Fruit fly (Drosophila melanogaster): Measurements from ENCODE around the gene LManII.
A peak's percentile ranks its signal among the peaks of the same experiment; 100 is the strongest.

LManII gene

DNA sequence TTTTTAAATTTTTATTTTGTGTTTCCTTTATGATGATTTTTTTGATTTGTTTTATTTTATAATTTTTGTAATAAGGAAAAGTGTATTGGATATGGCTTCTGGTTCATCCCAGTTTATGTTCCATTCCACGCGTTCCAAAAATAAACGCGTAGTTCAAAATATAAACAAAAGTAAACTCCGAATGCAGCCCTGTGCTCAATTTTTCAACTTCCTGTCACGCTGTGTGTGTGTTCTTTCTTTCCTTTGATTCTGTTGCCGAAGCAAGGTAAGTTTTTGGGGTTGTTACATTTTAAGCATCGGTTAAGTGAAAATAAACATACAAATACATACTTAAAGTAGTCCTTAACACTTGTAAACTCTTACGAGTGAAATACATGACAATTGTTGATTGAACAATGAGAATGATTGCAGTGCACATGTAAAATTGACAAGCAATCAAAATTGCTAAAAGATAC lies 49.3 kb upstream of the LManII start, which contains the start of the genes Ip259 and RpS27A (continued):
- TF ChIP-seq CG12769 (tag; optimal IDR thresholded peaks at IDR 0.05) = no peak
- peak; percentile 92 for TF ChIP-seq ci (GFP tag; IDR thresholded peaks at IDR 0.05)
- TF ChIP-seq sr (GFP tag; IDR thresholded peaks at IDR 0.05) = no peak; the same call in 1 of the 3 replicates
- no peak for TF ChIP-seq ato (GFP tag; IDR thresholded peaks at IDR 0.05; ENCODE audit: partially characterized antibody)
- peak; percentile 93 for TF ChIP-seq caup (GFP tag; optimal IDR thresholded peaks at IDR 0.05; ENCODE audit: severe bottlenecking)
- TF ChIP-seq unc-4 (GFP tag; IDR thresholded peaks at IDR 0.05; ENCODE audit: partially characterized antibody) = no peak
- no peak for TF ChIP-seq ftz-f1 (GFP tag; optimal IDR thresholded peaks at IDR 0.05)
- peak; percentile 74 for TF ChIP-seq Lhr (GFP tag; optimal IDR thresholded peaks at IDR 0.05)
- peak; percentile 69 for TF ChIP-seq CG7928 (GFP tag; optimal IDR thresholded peaks at IDR 0.05)
- TF ChIP-seq CG6813 (GFP tag; optimal IDR thresholded peaks at IDR 0.05) = peak; percentile 83
- peak; percentile 40 for TF ChIP-seq org-1 (GFP tag; optimal IDR thresholded peaks at IDR 0.05)
- TF ChIP-seq CG2875 (GFP tag; optimal IDR thresholded peaks at IDR 0.05) = peak; percentile 56
- TF ChIP-seq cg (GFP tag; optimal IDR thresholded peaks at IDR 0.05) = no peak
- peak; percentile 50 for TF ChIP-seq pho (GFP tag; optimal IDR thresholded peaks at IDR 0.05)
- TF ChIP-seq Rfx (GFP tag; IDR thresholded peaks at IDR 0.05) = peak; percentile 86; the same call in 1 of the 2 replicates
- TF ChIP-seq CG9932 (GFP tag; IDR thresholded peaks at IDR 0.05) = no peak
- TF ChIP-seq ind (GFP tag; optimal IDR thresholded peaks at IDR 0.05) = no peak
- TF ChIP-seq ewg (GFP tag; optimal IDR thresholded peaks at IDR 0.05) = peak; percentile 64
- TF ChIP-seq cato (GFP tag; optimal IDR thresholded peaks at IDR 0.05; ENCODE audit: borderline replicate concordance) = peak; percentile 36
- TF ChIP-seq Nf-YB (GFP tag; optimal IDR thresholded peaks at IDR 0.05) = peak; percentile 58
- TF ChIP-seq Usf (GFP tag; optimal IDR thresholded peaks at IDR 0.05) = peak; percentile 78
- TF ChIP-seq stwl (tag; optimal IDR thresholded peaks at IDR 0.05) = peak; percentile 30
- TF ChIP-seq Sox100B (GFP tag; optimal IDR thresholded peaks at IDR 0.05) = peak; percentile 66
- no peak for TF ChIP-seq CG11696 (GFP tag; IDR thresholded peaks at IDR 0.05)
- peak; percentile 57 for TF ChIP-seq lmd (GFP tag; IDR thresholded peaks at IDR 0.05)
- peak in 1 of 2 experiments; percentile 47 for TF ChIP-seq crp (GFP tag; optimal IDR thresholded peaks at IDR 0.05)
- no peak; the same call in 1 of the 3 replicates for TF ChIP-seq Mrtf (GFP tag; IDR thresholded peaks at IDR 0.05)
- TF ChIP-seq disco-r (GFP tag; optimal IDR thresholded peaks at IDR 0.05) = peak; percentile 43
- TF ChIP-seq CG4424 (GFP tag; optimal IDR thresholded peaks at IDR 0.05) = peak; percentile 70
- TF ChIP-seq Oaz (GFP tag; IDR thresholded peaks at IDR 0.05) = 0 out of 2 replicates have a peak, but pooled peaks have one; percentile 23
- peak; percentile 71 for TF ChIP-seq tio (GFP tag; optimal IDR thresholded peaks at IDR 0.05)
- no peak for TF ChIP-seq tup (GFP tag; optimal IDR thresholded peaks at IDR 0.05)
- peak; percentile 99 for TF ChIP-seq CG30020 (tag; optimal IDR thresholded peaks at IDR 0.05)
- TF ChIP-seq bigmax (GFP tag; optimal IDR thresholded peaks at IDR 0.05) = no peak
- TF ChIP-seq H15 (GFP tag; IDR thresholded peaks at IDR 0.05) = peak; percentile 71
- TF ChIP-seq CG18764 (GFP tag; optimal IDR thresholded peaks at IDR 0.05) = peak; percentile 68
- peak; percentile 51 for TF ChIP-seq CG6683 (GFP tag; optimal IDR thresholded peaks at IDR 0.05)
- peak; percentile 74 for TF ChIP-seq sens (GFP tag)
- TF ChIP-seq CG13624 (GFP tag; optimal IDR thresholded peaks at IDR 0.05) = peak; percentile 82
- TF ChIP-seq sens-2 (GFP tag; IDR thresholded peaks at IDR 0.05) = peak; percentile 86
- TF ChIP-seq peb (GFP tag; IDR thresholded peaks at IDR 0.05) = no peak; the same call in 1 of the 2 replicates
- TF ChIP-seq D19B (GFP tag; optimal IDR thresholded peaks at IDR 0.05) = peak; percentile 56
- TF ChIP-seq CG4707 (GFP tag; optimal IDR thresholded peaks at IDR 0.05) = peak; percentile 79
- no peak; the same call in 2 of the 3 replicates for TF ChIP-seq knrl (GFP tag; IDR thresholded peaks at IDR 0.05; ENCODE audit: partially characterized antibody)
- peak; percentile 78 for TF ChIP-seq CG3847 (GFP tag; IDR thresholded peaks at IDR 0.05)
- TF ChIP-seq lov (optimal IDR thresholded peaks at IDR 0.05) = no peak
- peak; percentile 93 for TF ChIP-seq lov (GFP tag; IDR thresholded peaks at IDR 0.05)
- peak; percentile 85 for TF ChIP-seq phol (tag; optimal IDR thresholded peaks at IDR 0.05)
- peak; percentile 46 for TF ChIP-seq CG17829 (tag; optimal IDR thresholded peaks at IDR 0.05)
- TF ChIP-seq CG7786 (GFP tag; optimal IDR thresholded peaks at IDR 0.05) = peak; percentile 60

Measured in whole organism, embryonic.